Worm (Caenorhabditis elegans): ENCODE measurements around the gene Y111B2A.2.

ce11 chrIII:12470589-12470988 is 25.3 kb upstream of the Y111B2A.2 start:
- TF ChIP-seq ets-4 (tag; optimal IDR thresholded peaks at IDR 0.05) (no peak), lin-11 (tag; optimal IDR thresholded peaks at IDR 0.05) (no peak), tbx-2 (tag; optimal IDR thresholded peaks at IDR 0.05) (no peak), hlh-6 (tag; optimal IDR thresholded peaks at IDR 0.05) (no peak), sox-4 (tag; optimal IDR thresholded peaks at IDR 0.05) (no peak), elt-4 (tag; optimal IDR thresholded peaks at IDR 0.05) (no peak), fkh-10 (GFP tag; optimal IDR thresholded peaks at IDR 0.05) (no peak), ahr-1 (tag; optimal IDR thresholded peaks at IDR 0.05) (no peak), gmeb-2 (tag; optimal IDR thresholded peaks at IDR 0.05) (no peak), pha-4 (tag; optimal IDR thresholded peaks at IDR 0.05) (no peak), ama-1 (optimal IDR thresholded peaks at IDR 0.05) (no peak), nhr-11 (tag; optimal IDR thresholded peaks at IDR 0.05) (no peak), lim-6 (tag; optimal IDR thresholded peaks at IDR 0.05) (no peak)
